Fruit fly (Drosophila melanogaster): Measurements from ENCODE around the gene pdm2.

Gene pdm2

dm6 chr2L:12704418-12704920 is 47.5 kb downstream of the pdm2 start, which contains the start of the genes CG5776 and spict:
Gene CG5776 (minus strand): TSS chr2L:12704451.
Gene spict (plus strand): TSS chr2L:12704725.
- peak; percentile 81 for TF ChIP-seq CG17801 (GFP tag; optimal IDR thresholded peaks at IDR 0.05; ENCODE audit: partially characterized antibody)

- no peak for TF ChIP-seq CG17801 (GFP tag; optimal IDR thresholded peaks at IDR 0.05; ENCODE audit: partially characterized antibody)
Measured at dm6 chr2L:12705376-12705775, 48.4 kb downstream of the pdm2 start.

dm6 chr2L:12707540-12707939 is 50.6 kb downstream of the pdm2 start, which contains the start of the genes CG6180 and CG15484:
Gene CG6180 (plus strand): TSS chr2L:12707661.
Gene CG15484 (minus strand): TSS chr2L:12707711.
- TF ChIP-seq CG17801 (GFP tag; optimal IDR thresholded peaks at IDR 0.05; ENCODE audit: partially characterized antibody) = peak; percentile 22

- TF ChIP-seq CG17801 (GFP tag; optimal IDR thresholded peaks at IDR 0.05; ENCODE audit: partially characterized antibody) = no peak
Measured at dm6 chr2L:12708576-12708975, 51.6 kb downstream of the pdm2 start.

dm6 chr2L:12712255-12712654 is 55.3 kb downstream of the pdm2 start:
- peak; percentile 17 for TF ChIP-seq CG17801 (GFP tag; optimal IDR thresholded peaks at IDR 0.05; ENCODE audit: partially characterized antibody)

dm6 chr2L:12712852-12713251 is 55.9 kb downstream of the pdm2 start, which contains the start of gene CG5787:
Gene CG5787 (minus strand): TSS chr2L:12712952.
- no peak for TF ChIP-seq CG17801 (GFP tag; optimal IDR thresholded peaks at IDR 0.05; ENCODE audit: partially characterized antibody)

DNA sequence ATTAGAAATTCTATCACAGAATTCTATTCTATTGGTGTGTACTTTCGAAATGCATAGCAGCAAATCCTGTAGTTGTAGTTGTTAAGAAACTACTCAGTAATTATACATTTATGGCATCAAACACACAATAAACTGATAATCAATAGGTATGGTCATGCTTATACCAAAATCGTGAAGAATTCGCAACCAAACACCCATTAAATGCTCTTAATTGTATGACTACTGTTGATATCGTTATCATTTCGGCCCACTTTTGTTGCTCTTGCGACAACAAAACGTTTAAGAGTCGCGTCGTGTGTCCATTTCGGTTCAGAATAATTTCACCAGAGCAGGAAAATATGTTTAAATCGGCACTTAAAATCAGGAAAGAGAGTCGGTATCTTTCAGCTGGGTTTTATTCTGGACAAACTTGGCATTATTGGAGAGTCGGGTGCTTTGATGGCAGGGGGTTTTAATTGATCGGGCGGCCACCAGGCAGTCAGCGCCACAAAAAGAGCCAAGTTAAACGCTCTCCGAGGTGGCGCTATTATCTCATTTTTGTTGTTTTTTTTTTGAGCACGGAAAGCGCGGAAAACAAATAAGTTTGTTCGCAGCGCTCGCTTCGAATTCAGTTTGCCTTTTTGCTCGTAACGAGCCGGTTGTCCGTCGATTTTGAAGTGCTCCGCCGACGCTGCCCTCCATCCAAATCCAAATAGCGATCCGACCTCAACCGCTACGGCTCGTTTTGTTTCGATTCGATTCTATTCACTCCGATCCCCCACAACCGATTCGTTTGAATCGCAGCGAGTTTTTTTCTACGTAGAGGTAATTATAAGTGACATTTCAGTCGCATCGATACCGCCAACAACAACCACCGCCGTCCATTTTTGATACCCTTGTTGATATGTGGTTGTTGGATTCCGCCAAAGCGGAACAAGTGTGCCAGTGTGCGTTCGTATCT is 61.7 kb downstream of the pdm2 start, which contains the start of gene MRP:
Gene MRP, plus strand, starts transcription at position 609 of the 940 bp plus-strand sequence.
- TF ChIP-seq CG17801 (GFP tag; optimal IDR thresholded peaks at IDR 0.05; ENCODE audit: partially characterized antibody) = no peak

- no peak for TF ChIP-seq CG17801 (GFP tag; optimal IDR thresholded peaks at IDR 0.05; ENCODE audit: partially characterized antibody)
Measured at dm6 chr2L:12719712-12720429, 62.9 kb downstream of the pdm2 start.

DNA sequence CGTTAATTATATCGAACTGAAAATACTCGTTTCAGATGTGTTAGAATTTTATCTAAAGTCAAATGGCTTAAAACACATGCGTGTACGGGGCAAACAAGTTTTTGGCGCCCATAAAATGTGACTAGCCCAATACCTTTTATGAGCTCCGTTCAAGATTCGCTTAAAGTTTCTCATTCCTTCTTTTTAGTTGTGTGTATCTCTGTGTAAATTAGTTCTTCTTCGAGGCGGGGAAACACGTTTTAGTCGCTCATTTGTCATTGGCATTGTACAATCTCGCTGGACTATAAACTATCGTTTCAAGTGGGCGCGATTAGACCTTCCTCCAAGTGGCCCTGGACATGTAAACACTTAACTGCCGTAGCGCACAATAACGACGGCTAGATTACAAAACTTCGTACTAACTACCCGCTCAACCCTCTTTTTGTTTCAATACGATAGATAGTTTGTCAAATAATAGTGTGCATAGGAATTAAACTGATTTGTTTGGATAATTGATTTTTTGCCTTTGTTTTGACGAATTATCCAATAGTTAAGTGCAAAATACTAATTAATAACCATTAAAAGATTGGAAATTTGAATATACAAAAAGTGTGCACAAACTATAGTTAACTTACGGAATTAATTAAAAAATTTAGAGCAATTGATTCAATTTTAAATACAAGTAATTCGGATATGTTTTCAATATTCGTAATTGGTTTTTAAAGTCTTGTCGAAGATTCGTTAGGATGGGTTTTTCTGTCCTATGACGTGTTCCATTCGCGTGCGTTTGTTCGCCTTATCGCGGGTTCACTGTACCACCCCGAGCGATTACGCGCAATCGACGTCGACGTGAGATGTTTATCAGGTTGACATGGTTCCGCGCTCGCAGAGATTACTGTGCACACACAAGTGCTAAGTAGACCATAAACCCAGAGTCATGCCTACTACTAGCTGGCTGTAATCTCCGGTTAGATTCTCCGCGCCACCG is 63.7 kb downstream of the pdm2 start:
- no peak for TF ChIP-seq CG17801 (GFP tag; optimal IDR thresholded peaks at IDR 0.05; ENCODE audit: partially characterized antibody)

DNA sequence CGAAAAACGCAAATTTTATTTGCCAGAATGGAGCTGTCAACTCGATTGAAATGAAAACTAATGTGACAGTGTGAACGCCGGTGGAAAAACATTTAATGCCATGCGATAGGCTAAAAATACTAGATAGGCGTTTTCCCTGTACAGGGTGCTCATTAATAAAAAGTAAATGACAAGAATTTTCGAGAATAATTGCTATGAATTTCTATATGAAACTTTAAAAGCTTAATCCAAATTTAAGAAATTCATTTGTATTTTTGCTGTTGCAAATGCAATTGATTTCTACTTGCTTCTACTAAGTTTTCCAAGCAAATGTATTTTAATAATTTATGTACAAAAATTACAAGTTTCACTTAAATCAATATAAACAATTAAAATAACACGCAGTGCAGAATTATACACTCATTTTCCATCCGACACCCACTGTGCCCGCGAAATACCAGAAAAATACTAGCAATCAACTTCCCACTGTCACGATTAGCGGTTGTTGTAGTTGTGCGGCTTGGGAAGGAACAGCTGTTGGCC is 64.9 kb downstream of the pdm2 start, which contains the start of gene Pih1D1:
Gene Pih1D1, minus strand, starts transcription at position 50 of the 522 bp plus-strand sequence.
- TF ChIP-seq CG17801 (GFP tag; optimal IDR thresholded peaks at IDR 0.05; ENCODE audit: partially characterized antibody) = peak; percentile 95
